Worm (Caenorhabditis elegans): ENCODE measurements around the gene chk-2.

ce11 chrV:19860225-19860624 lies 55.6 kb downstream of the chk-2 start:
- TF ChIP-seq W03F9.2 (tag; optimal IDR thresholded peaks at IDR 0.05) = no peak
- TF ChIP-seq him-1 (tag; optimal IDR thresholded peaks at IDR 0.05) = no peak

Measured in whole organism, L4/young adult.